Worm (Caenorhabditis elegans): ENCODE data around the gene F16H6.9.

DNA sequence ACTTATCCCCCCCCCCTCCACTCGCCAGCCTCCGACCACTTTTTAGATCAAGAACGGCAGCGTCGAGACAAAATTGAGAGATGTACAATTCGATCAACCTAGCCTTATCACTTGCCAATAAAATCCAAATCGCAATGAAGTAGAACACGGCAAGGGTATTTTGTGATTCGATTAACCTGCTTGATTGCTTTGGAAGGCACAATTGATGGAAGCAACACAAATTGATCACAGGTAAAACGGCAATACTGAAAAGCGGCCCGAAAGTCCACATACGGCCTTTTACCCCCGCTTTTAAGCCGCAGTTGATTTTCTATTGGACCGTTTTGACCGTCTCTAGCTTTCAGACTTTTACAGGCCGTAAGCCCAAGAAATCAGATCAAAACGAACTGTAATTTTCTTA lies 28.6 kb upstream of the F16H6.9 start, which contains the start of gene clec-245:
- TF ChIP-seq hlh-30 (tag; optimal IDR thresholded peaks at IDR 0.05; ENCODE audit: insufficient read depth) (no peak), dve-1 (tag; optimal IDR thresholded peaks at IDR 0.05; ENCODE audit: insufficient read depth) (no peak), pqm-1 (tag; optimal IDR thresholded peaks at IDR 0.05) (no peak), lin-15B (tag; optimal IDR thresholded peaks at IDR 0.05) (no peak)
